Worm (Caenorhabditis elegans): ENCODE data around the gene nta-1.

nta-1 gene

ce11 chrII:3743684-3744200, at the start of gene nta-1:
nta-1 (minus strand) TSS chrII:3743814.
- TF ChIP-seq W03F9.2 (tag; optimal IDR thresholded peaks at IDR 0.05), result no peak
- TF ChIP-seq dao-5 (tag; optimal IDR thresholded peaks at IDR 0.05), result no peak
- TF ChIP-seq him-1 (tag; optimal IDR thresholded peaks at IDR 0.05), result no peak

DNA sequence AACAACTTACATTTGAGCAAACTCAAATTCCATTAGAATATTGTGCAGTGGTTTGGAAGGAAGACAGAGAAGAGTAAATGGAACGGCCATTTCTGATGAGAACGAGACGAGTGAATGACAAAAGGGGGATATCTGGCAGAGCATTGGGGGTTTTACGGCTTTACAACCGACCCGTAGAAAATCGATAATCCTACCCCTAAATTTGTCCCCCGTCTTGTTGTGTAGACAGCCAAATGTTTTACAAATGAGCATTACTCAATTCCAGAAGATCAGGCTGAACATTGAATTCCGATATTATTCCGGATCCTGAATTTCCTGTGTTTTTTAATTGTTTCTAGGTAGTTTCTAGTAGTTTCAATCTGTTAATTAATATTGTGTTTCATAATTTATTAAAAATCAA, 49.7 kb upstream of the nta-1 start, which contains the start of gene fbxb-99:
TSS of gene fbxb-99 (minus strand) at position 101 of the 400 bp plus-strand sequence.
- TF ChIP-seq him-1 (tag; optimal IDR thresholded peaks at IDR 0.05), result no peak
- TF ChIP-seq dao-5 (tag; optimal IDR thresholded peaks at IDR 0.05), result no peak
- TF ChIP-seq W03F9.2 (tag; optimal IDR thresholded peaks at IDR 0.05), result no peak

DNA sequence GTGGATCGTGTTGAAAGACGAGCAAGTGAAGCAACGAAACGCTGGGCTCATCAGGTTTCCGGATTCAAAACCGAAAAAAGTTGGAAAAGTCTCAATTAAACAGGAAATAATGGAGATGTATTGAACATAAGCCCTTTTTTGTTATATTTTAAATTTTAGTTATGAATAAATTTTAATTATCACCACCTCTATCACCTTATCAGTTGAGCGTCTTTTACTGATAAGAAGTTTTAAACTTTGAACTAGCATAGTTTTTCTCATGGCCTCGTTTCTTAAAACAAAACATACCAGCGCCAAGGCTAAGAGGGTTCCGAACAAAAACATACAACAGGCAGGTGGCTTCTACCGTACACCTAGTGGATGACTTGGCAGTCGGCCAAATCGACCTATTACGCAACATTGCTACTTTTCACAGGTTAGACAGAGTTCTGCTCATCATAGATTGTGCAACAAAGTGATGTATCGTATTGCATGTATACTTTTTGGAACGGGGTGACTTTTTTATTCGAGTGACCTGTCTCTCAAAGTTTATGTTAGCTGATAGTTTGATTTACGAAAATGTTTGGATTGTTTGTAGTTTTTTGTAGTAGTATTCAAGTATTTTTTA, 44.8 kb upstream of the nta-1 start:
- no peak for TF ChIP-seq him-1 (tag; optimal IDR thresholded peaks at IDR 0.05)
- TF ChIP-seq W03F9.2 (tag; optimal IDR thresholded peaks at IDR 0.05), result no peak
- no peak for TF ChIP-seq dao-5 (tag; optimal IDR thresholded peaks at IDR 0.05)

DNA sequence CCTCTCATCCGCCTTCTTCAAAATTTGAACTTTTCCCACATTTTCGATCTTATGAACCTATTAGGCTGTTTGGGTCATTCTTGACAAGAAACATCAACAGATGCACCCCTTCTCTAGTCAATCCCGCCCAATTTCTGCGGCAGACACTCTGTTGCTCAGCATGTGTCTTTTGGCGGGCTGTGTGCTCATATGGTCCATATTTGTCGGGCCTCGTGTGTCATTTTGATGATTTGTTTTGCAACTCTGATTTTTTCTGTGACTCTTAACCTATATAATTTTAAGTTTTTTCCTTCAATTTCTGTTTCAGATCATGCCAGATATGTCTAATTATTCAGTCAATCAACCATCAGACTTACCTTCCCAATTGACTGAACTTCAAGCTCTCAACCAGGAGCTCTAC, 43.5 kb upstream of the nta-1 start, which contains the start of gene T24E12.13:
TSS of gene T24E12.13 (plus strand) at position 301 of the 400 bp plus-strand sequence.
- TF ChIP-seq dao-5 (tag; optimal IDR thresholded peaks at IDR 0.05) (no peak), W03F9.2 (tag; optimal IDR thresholded peaks at IDR 0.05) (no peak), him-1 (tag; optimal IDR thresholded peaks at IDR 0.05) (no peak)

- no peak for TF ChIP-seq dao-5 (tag; optimal IDR thresholded peaks at IDR 0.05)
- no peak for TF ChIP-seq him-1 (tag; optimal IDR thresholded peaks at IDR 0.05)
- TF ChIP-seq W03F9.2 (tag; optimal IDR thresholded peaks at IDR 0.05), result no peak
Measured at ce11 chrII:3786538-3786937, 42.9 kb upstream of the nta-1 start.

ce11 chrII:3785756-3786155, 42.1 kb upstream of the nta-1 start:
- no peak for TF ChIP-seq him-1 (tag; optimal IDR thresholded peaks at IDR 0.05)
- no peak for TF ChIP-seq dao-5 (tag; optimal IDR thresholded peaks at IDR 0.05)

DNA sequence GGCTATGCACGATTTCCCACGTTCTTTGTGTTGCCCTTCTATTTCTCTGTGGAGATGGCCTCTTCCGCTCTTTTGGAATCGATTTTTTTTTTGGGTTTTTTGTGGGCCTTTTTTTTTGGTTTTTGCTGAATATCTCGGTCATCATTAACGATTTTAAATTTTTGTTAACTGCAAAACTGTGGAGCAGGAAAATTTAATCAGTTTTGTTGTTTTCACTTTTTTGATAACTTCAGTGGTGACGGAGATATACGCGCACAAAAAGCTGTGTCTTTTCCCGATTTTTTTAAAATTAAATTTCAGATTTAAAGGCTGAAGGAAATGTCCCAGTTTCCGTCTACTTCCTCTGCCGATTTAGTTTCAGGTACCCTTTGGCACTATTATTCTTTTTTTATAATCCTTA, 41.6 kb upstream of the nta-1 start, which contains the start of gene T24E12.1:
TSS of gene T24E12.1 (plus strand) at position 301 of the 400 bp plus-strand sequence.
- TF ChIP-seq W03F9.2 (tag; optimal IDR thresholded peaks at IDR 0.05) (no peak), him-1 (tag; optimal IDR thresholded peaks at IDR 0.05) (no peak), dao-5 (tag; optimal IDR thresholded peaks at IDR 0.05) (no peak)

ce11 chrII:3782309-3783000, 38.8 kb upstream of the nta-1 start, which contains the start of gene T24E12.2:
T24E12.2 (plus strand) TSS chrII:3782950.
- TF ChIP-seq dao-5 (tag; optimal IDR thresholded peaks at IDR 0.05) (no peak), W03F9.2 (tag; optimal IDR thresholded peaks at IDR 0.05) (no peak), him-1 (tag; optimal IDR thresholded peaks at IDR 0.05) (no peak)

- no peak for TF ChIP-seq dao-5 (tag; optimal IDR thresholded peaks at IDR 0.05)
- no peak for TF ChIP-seq him-1 (tag; optimal IDR thresholded peaks at IDR 0.05)
- TF ChIP-seq W03F9.2 (tag; optimal IDR thresholded peaks at IDR 0.05), result no peak
Measured at ce11 chrII:3781238-3781637, 37.6 kb upstream of the nta-1 start.

DNA sequence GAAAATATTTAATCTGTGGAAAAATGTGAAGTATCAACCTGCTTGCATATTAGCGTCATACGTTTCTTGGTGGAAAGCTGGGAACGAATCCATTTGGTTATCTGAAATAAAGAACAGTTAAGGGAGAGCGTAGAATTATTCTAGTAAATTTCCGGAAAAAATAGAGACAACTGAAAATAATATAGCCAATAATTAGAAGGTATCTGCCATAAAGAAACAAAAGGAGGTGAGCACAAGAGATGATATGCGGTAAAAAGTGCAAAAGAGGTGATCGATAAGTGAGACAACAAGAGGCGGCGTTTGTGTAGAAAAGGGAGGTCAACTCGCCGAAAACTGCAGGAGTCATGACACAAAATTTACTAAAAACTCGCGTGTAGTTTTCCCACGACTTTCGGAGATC, 35.8 kb upstream of the nta-1 start, which contains the start of gene T24E12.11:
TSS of gene T24E12.11 (minus strand) at position 101 of the 400 bp plus-strand sequence.
- no peak for TF ChIP-seq dao-5 (tag; optimal IDR thresholded peaks at IDR 0.05)
- TF ChIP-seq W03F9.2 (tag; optimal IDR thresholded peaks at IDR 0.05), result no peak
- no peak for TF ChIP-seq him-1 (tag; optimal IDR thresholded peaks at IDR 0.05)

DNA sequence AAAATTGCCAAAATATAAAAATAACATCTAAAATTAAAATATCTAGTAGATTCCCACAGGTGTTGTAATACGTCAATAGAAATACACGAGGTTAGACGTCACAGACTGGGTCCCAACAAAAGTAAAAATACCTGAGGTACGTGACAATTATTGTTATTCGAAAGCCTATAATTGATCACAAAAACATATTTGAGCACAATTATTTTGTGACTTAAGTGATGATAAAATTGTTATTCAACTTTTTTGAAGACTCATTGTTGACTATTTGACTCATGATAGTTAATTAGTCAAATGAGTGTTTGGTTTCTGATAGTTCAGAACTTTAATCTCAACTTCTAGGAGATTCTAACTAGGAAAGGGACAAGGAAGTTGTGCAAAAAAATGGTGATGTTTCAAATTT, 34.2 kb upstream of the nta-1 start:
- no peak for TF ChIP-seq W03F9.2 (tag; optimal IDR thresholded peaks at IDR 0.05)
- no peak for TF ChIP-seq dao-5 (tag; optimal IDR thresholded peaks at IDR 0.05)
- no peak for TF ChIP-seq him-1 (tag; optimal IDR thresholded peaks at IDR 0.05)

ce11 chrII:3775719-3776118, 32.1 kb upstream of the nta-1 start, which contains the start of gene T24E12.3:
T24E12.3 (plus strand) TSS chrII:3776019.
- TF ChIP-seq dao-5 (tag; optimal IDR thresholded peaks at IDR 0.05), result no peak
- TF ChIP-seq W03F9.2 (tag; optimal IDR thresholded peaks at IDR 0.05), result no peak
- no peak for TF ChIP-seq him-1 (tag; optimal IDR thresholded peaks at IDR 0.05)

ce11 chrII:3773130-3773529, 29.5 kb upstream of the nta-1 start, which contains the start of gene T24E12.10:
T24E12.10 (minus strand) TSS chrII:3773230.
- TF ChIP-seq dao-5 (tag; optimal IDR thresholded peaks at IDR 0.05) (no peak), W03F9.2 (tag; optimal IDR thresholded peaks at IDR 0.05) (no peak), him-1 (tag; optimal IDR thresholded peaks at IDR 0.05) (no peak)

DNA sequence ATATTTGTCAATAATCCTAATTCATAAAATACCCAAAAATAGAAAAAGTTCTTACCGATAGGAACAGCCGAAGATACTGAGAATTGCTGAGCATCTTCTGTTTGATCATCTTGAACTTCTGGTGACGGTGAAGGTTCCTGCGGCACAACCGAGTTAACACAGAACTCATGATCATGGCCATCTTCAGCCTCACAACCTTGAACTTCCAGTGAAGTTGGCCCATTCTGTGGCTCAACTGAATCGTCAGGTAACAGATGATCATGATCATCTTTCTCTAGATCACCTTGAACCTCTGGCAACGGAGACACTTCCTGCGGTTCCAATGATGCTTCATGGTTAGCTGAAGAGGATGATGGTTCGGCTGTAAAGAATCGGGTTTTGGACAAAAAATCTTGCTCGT, 28.0 kb upstream of the nta-1 start:
- TF ChIP-seq him-1 (tag; optimal IDR thresholded peaks at IDR 0.05), result no peak
- TF ChIP-seq W03F9.2 (tag; optimal IDR thresholded peaks at IDR 0.05), result no peak
- no peak for TF ChIP-seq dao-5 (tag; optimal IDR thresholded peaks at IDR 0.05)
